Worm (Caenorhabditis elegans): Measurements from ENCODE around the gene F49F1.4.

DNA sequence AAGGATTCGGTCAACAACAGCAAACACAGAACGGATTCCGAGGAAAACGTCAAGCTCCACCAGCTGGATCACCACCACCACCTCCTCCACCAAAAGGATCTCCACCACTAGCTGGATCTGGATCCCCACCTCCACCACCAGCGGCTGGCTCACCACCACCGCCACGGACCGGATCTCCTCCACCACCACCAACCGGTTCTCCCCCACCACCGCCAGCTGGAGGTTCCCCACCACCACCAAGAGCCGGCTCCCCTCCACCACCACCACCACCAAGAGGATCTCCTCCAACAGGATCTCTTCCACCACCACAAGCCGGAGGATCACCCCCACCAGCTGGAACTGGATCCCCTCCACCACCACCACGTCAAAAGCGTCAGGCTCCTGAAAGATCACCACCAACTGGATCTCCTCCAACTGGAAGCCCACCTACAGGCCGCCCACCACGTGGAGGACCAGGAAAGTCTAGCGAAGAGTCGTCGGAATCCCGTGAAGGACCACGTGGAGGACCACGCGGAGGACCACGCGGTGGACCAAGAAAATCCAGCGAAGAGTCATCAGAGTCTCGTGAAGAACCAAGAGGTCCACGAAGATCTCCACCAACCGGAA, 38.7 kb downstream of the F49F1.4 start:
- no peak for TF ChIP-seq ama-1 (optimal IDR thresholded peaks at IDR 0.05)
- TF ChIP-seq F13C5.2 (tag; optimal IDR thresholded peaks at IDR 0.05): no peak
- TF ChIP-seq flt-1 (GFP tag; IDR thresholded peaks at IDR 0.05): no peak
- no peak for TF ChIP-seq tbx-37 (GFP tag; conservative IDR thresholded peaks at IDR 0.05)
- TF ChIP-seq tra-4 (tag; optimal IDR thresholded peaks at IDR 0.05): no peak
- TF ChIP-seq ets-7 (tag; optimal IDR thresholded peaks at IDR 0.05): no peak
- TF ChIP-seq hmbx-1 (tag; optimal IDR thresholded peaks at IDR 0.05): no peak
- TF ChIP-seq aly-1 (tag; optimal IDR thresholded peaks at IDR 0.05): no peak
- no peak for TF ChIP-seq ceh-13 (GFP tag; optimal IDR thresholded peaks at IDR 0.05)
- no peak for TF ChIP-seq pes-1 (GFP tag; IDR thresholded peaks at IDR 0.05)
- no peak for TF ChIP-seq sea-1 (GFP tag; conservative IDR thresholded peaks at IDR 0.05)
- no peak for TF ChIP-seq hnd-1 (tag; optimal IDR thresholded peaks at IDR 0.05)
- no peak for TF ChIP-seq scrt-1 (GFP tag; IDR thresholded peaks at IDR 0.05)
- TF ChIP-seq ceh-36 (tag; optimal IDR thresholded peaks at IDR 0.05): no peak

Measured in whole organism, early embryonic.